Worm (Caenorhabditis elegans): Measurements from ENCODE around the gene C54F6.18.

Gene C54F6.18

DNA sequence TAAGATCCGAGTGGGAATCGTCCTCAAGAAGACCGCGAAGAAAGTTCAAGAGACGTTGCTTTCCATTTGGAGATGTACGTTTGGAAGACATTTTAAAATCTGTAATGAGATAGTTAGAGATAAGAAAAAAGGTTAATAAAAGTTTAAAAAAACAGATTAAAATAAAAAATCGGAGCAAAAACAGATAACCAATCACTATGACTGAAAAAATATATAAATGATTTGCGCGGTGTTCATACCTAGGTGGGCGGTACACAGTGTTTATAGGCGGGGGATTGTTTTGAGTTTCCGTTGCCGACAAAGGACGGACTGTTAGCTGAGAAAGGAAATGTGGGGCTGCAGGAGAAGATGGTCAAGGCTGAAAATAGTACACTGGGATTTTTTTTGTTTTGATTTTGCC, 32.9 kb downstream of the C54F6.18 start, which contains the start of gene ets-7:
Gene ets-7, minus strand, starts transcription at position 101 of the 400 bp plus-strand sequence.
- no peak for TF ChIP-seq unc-62 (GFP tag; optimal IDR thresholded peaks at IDR 0.05)

DNA sequence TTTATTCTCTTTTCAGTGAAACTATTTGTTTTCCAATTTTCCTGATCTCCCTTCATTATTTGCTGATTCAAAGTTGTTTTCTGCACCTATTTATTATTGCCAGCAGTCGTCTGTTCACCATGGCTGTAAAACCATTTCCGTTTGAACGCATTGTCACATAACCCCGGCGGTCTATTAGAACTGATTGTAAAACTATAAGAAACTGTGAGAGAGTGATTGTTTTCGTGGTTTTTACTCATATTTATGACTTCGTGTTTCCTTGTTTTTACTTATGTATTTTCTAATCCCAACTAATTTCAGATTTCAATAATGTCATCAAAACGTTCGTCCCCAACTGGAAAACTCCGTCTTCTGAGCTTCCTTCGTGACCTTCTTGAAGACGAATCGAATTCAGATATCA, 37.2 kb downstream of the C54F6.18 start, which contains the start of gene F19F10.1:
Gene F19F10.1, plus strand, starts transcription at position 301 of the 400 bp plus-strand sequence.
- no peak for TF ChIP-seq unc-62 (GFP tag; optimal IDR thresholded peaks at IDR 0.05)

DNA sequence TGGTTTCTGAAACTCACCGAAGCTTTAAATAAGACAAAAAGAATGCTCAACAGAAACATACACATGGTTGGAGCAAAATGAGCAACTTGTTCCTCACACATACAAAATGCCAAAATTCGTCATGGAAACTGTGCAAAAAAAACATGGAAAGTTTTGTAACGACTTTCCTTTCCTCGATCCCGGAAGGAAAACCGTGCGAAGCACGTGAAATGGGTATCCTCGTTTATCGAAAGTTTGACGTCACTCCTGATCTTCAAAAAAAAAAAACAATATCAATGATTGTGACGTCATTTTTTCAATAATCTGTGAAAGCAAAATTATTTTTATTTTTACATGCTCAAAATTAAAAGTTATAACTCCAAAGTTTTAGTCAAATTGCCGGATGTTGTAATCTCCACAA, 44.5 kb downstream of the C54F6.18 start, which contains the start of gene clec-212:
Gene clec-212, minus strand, starts transcription at position 101 of the 400 bp plus-strand sequence.
- no peak for TF ChIP-seq unc-62 (GFP tag; optimal IDR thresholded peaks at IDR 0.05)

DNA sequence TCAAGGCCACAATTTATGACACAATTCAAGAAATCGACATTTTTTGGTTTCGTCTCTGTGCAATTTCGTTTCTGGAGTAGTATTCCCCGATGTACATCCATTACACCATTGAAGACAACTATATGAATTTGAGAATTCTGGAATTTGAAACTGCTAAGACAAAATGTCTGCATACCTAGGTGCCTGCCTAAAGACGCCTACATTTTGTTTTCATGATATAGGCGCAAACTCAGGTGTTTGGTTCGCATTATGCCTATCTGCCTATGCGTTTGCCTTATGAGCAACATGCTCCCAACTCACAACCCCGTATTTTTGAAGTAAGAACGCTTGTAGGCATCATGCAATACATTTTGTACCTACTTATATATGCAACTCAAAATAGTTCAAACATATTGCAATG, 45.2 kb downstream of the C54F6.18 start, which contains the start of gene F19F10.14:
Gene F19F10.14, minus strand, starts transcription at position 101 of the 400 bp plus-strand sequence.
- no peak for TF ChIP-seq unc-62 (GFP tag; optimal IDR thresholded peaks at IDR 0.05)

DNA sequence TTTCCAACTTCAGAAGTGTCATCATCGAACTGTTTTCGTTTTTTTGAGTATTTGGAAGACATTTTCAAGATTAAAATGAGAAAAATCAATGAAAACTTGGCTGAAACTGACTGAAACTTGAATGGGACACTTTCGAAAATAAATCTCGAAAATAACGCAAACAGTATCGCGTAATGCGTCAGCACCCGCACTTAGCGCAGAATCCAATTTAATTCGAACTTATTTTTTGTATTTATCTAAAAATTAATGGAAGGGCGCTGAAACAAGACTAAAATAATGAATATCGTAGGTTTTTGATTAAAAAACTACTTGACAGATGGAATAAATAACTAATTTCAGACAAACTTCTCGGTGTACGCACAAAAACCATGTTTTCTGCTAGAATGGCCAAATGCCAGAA, 49.8 kb downstream of the C54F6.18 start, which contains the start of the genes snu-66 and ints-9:
Gene snu-66, minus strand, starts transcription at position 108 of the 400 bp plus-strand sequence.
Gene ints-9, plus strand, starts transcription at position 240 of the 400 bp plus-strand sequence.
- TF ChIP-seq unc-62 (GFP tag; optimal IDR thresholded peaks at IDR 0.05) = no peak
